Worm (Caenorhabditis elegans) whole organism, L1 larva: ENCODE measurements around the gene K08H2.7.
A peak's percentile ranks its signal among the peaks of the same experiment; 100 is the strongest.

ENCODE experiments used
- Y116A8C.19 ChIP-seq: sonication (generic microtip); optimal IDR thresholded peaks from 2 replicates; lab custom pipeline; 2016; ENCODE audit warnings: missing compliant biosample characterization, missing genetic modification characterization, borderline replicate concordance
- ama-1 ChIP-seq: fragments of 150-350 bp; optimal IDR thresholded peaks from 2 replicates; lab custom pipeline; 2014
- blmp-1 ChIP-seq: fragments of 150-350 bp; optimal IDR thresholded peaks from 2 replicates; lab custom pipeline; 2014; ENCODE audit warnings: missing biosample characterization, missing genetic modification characterization
- ceh-63 ChIP-seq: fragments of 200-800 bp; sonication (Bioruptor generic); optimal IDR thresholded peaks from 2 replicates; lab custom pipeline; 2018; ENCODE audit warnings: mild to moderate bottlenecking, missing genetic modification characterization, missing compliant biosample characterization
- ceh-90 ChIP-seq: sonication (generic microtip); optimal IDR thresholded peaks from 2 replicates; lab custom pipeline; 2016; ENCODE audit warnings: missing genetic modification characterization, missing compliant biosample characterization
- egl-27 ChIP-seq, 2 experiments: fragments of 150-350 bp in 1 of 2; sonication (generic microtip); optimal IDR thresholded peaks; 3 replicates each; lab custom pipeline; 2017 to 2018; ENCODE audit warnings: missing biosample characterization in 2 of 2, missing genetic modification characterization in 2 of 2, missing genetic modification reagents in 2 of 2
- elt-2 ChIP-seq: sonication (generic microtip); optimal IDR thresholded peaks from 2 replicates; lab custom pipeline; 2016; ENCODE audit warnings: missing genetic modification characterization, mild to moderate bottlenecking, inconsistent platforms, missing compliant biosample characterization, missing genetic modification reagents
- elt-3 ChIP-seq, 6 experiments: fragments of 150-350 bp in 1 of 6; sonication (generic microtip); optimal IDR thresholded peaks; 2 replicates each; lab custom pipeline; 2017 to 2018; ENCODE audit warnings: missing biosample characterization in 6 of 6, missing genetic modification characterization in 6 of 6, inconsistent platforms in 1 of 6
- fkh-10 ChIP-seq: sonication (generic microtip); optimal IDR thresholded peaks from 2 replicates; lab custom pipeline; 2017; ENCODE audit warnings: missing biosample characterization, missing genetic modification reagents, missing genetic modification characterization
- lir-3 ChIP-seq: sonication (generic microtip); optimal IDR thresholded peaks from 2 replicates; lab custom pipeline; 2016; ENCODE audit warnings: mild to moderate bottlenecking, missing genetic modification characterization, moderate library complexity, missing compliant biosample characterization; ENCODE audit not compliant: poor library complexity
- mdl-1 ChIP-seq, 2 experiments: fragments of 150-350 bp; optimal IDR thresholded peaks; 2 replicates each; lab custom pipeline; 2014 to 2017; ENCODE audit warnings: missing biosample characterization in 2 of 2, missing genetic modification characterization in 2 of 2, inconsistent platforms in 1 of 2
- nhr-11 ChIP-seq: fragments of 150-350 bp; optimal IDR thresholded peaks from 2 replicates; lab custom pipeline; 2014; ENCODE audit warnings: missing biosample characterization, missing genetic modification characterization
- snpc-4 ChIP-seq: fragments of 150-350 bp; optimal IDR thresholded peaks from 2 replicates; lab custom pipeline; 2014; ENCODE audit warnings: missing biosample characterization, missing genetic modification characterization
- zag-1 ChIP-seq: fragments of 150-350 bp; optimal IDR thresholded peaks from 2 replicates; lab custom pipeline; 2014; ENCODE audit warnings: missing biosample characterization, missing genetic modification characterization

ce11 chrX:13264550-13264949, 16.3 kb upstream of the K08H2.7 start:
- TF ChIP-seq snpc-4 (no peak), elt-2 (no peak), nhr-11 (tag; lab: Kevin White, UChicago) (no peak), mdl-1 (tag; optimal IDR thresholded peaks at IDR 0.05; lab: Kevin White, UChicago) (peak in 1 of 2 experiments; percentile 44), fkh-10 (GFP tag; lab: Kevin White, UChicago) (no peak), ceh-63 (no peak), ceh-90 (tag; lab: Kevin White, UChicago) (no peak), elt-3 (tag; optimal IDR thresholded peaks at IDR 0.05; lab: Kevin White, UChicago) (no peak), ama-1 (lab: Kevin White, UChicago) (no peak), Y116A8C.19 (tag; lab: Kevin White, UChicago) (no peak), zag-1 (tag; lab: Kevin White, UChicago) (no peak), lir-3 (tag; lab: Kevin White, UChicago) (peak; percentile 20), blmp-1 (tag; lab: Kevin White, UChicago) (no peak), egl-27 (tag; optimal IDR thresholded peaks at IDR 0.05; lab: Kevin White, UChicago) (no peak)
